Worm (Caenorhabditis elegans) whole organism, L3 larva: ENCODE results near the gene gtf-2H4.

ENCODE experiments used
- R02D3.7 ChIP-seq: fragments of 150-350 bp; optimal IDR thresholded peaks from 2 replicates; lab custom pipeline; 2014; ENCODE audit warnings: missing biosample characterization, missing genetic modification characterization
- ZK546.5 ChIP-seq: sonication (generic microtip); optimal IDR thresholded peaks from 2 replicates; lab custom pipeline; 2017; ENCODE audit warnings: missing biosample characterization, missing genetic modification characterization
- aly-2 ChIP-seq: fragments of 150-350 bp; optimal IDR thresholded peaks from 2 replicates; lab custom pipeline; 2014; ENCODE audit warnings: missing biosample characterization, missing genetic modification characterization
- ama-1 ChIP-seq: fragments of 150-350 bp; optimal IDR thresholded peaks from 2 replicates; lab custom pipeline; 2018
- ceh-16 ChIP-seq: sonication (generic microtip); optimal IDR thresholded peaks from 2 replicates; lab custom pipeline; 2017; ENCODE audit warnings: missing biosample characterization, missing genetic modification characterization
- ceh-28 ChIP-seq: fragments of 150-350 bp; optimal IDR thresholded peaks from 2 replicates; lab custom pipeline; 2014; ENCODE audit warnings: missing biosample characterization, missing genetic modification reagents, missing genetic modification characterization
- ceh-82 ChIP-seq: fragments of 150-350 bp; optimal IDR thresholded peaks from 2 replicates; lab custom pipeline; 2014; ENCODE audit warnings: missing biosample characterization, missing genetic modification characterization
- ceh-9 ChIP-seq: sonication (generic microtip); optimal IDR thresholded peaks from 2 replicates; lab custom pipeline; 2018; ENCODE audit warnings: missing biosample characterization, missing genetic modification characterization
- daf-12 ChIP-seq: fragments of 150-350 bp; optimal IDR thresholded peaks from 2 replicates; lab custom pipeline; 2014; ENCODE audit warnings: missing biosample characterization, missing genetic modification reagents, missing genetic modification characterization
- egl-27 ChIP-seq: sonication (generic microtip); optimal IDR thresholded peaks from 4 replicates; lab custom pipeline; 2017; ENCODE audit warnings: missing biosample characterization, missing genetic modification reagents, missing genetic modification characterization
- egl-5 ChIP-seq: fragments of 150-350 bp; optimal IDR thresholded peaks from 2 replicates; lab custom pipeline; 2017; ENCODE audit warnings: missing biosample characterization, missing genetic modification reagents, missing genetic modification characterization, inconsistent platforms
- elt-1 ChIP-seq: fragments of 150-350 bp; optimal IDR thresholded peaks from 2 replicates; lab custom pipeline; 2014; ENCODE audit warnings: missing biosample characterization, missing genetic modification characterization
- elt-2 ChIP-seq: sonication (generic microtip); optimal IDR thresholded peaks from 2 replicates; lab custom pipeline; 2016; ENCODE audit warnings: missing genetic modification reagents, mild to moderate bottlenecking, missing genetic modification characterization, missing compliant biosample characterization
- elt-3 ChIP-seq, 3 experiments: fragments of 150-350 bp in 1 of 3; sonication (generic microtip) in 2 of 3; optimal IDR thresholded peaks; 2 replicates in 2 of 3; 4 replicates in 1 of 3; lab custom pipeline; 2014 to 2017; ENCODE audit warnings: missing biosample characterization in 3 of 3, missing genetic modification characterization in 3 of 3
- eor-1 ChIP-seq, 2 experiments: fragments of 150-350 bp; optimal IDR thresholded peaks; 2 replicates each; lab custom pipeline; 2014 to 2018; ENCODE audit warnings: missing biosample characterization in 2 of 2, missing genetic modification characterization in 2 of 2
- fkh-10 ChIP-seq: sonication (generic microtip); optimal IDR thresholded peaks from 2 replicates; lab custom pipeline; 2017; ENCODE audit warnings: missing biosample characterization, missing genetic modification reagents, missing genetic modification characterization
- fkh-2 ChIP-seq: fragments of 150-350 bp; optimal IDR thresholded peaks from 2 replicates; lab custom pipeline; 2014; ENCODE audit warnings: missing biosample characterization, missing genetic modification reagents, missing genetic modification characterization
- fos-1 ChIP-seq: fragments of 150-350 bp; optimal IDR thresholded peaks from 2 replicates; lab custom pipeline; 2014; ENCODE audit warnings: missing biosample characterization, missing genetic modification characterization
- hmg-11 ChIP-seq: sonication (generic microtip); optimal IDR thresholded peaks from 2 replicates; lab custom pipeline; 2016; ENCODE audit warnings: missing genetic modification characterization, missing compliant biosample characterization
- jun-1 ChIP-seq: fragments of 150-350 bp; optimal IDR thresholded peaks from 2 replicates; lab custom pipeline; 2014; ENCODE audit warnings: missing biosample characterization, missing genetic modification reagents, missing genetic modification characterization
- lin-15B ChIP-seq: fragments of 150-350 bp; optimal IDR thresholded peaks from 2 replicates; lab custom pipeline; 2014; ENCODE audit warnings: missing biosample characterization, missing genetic modification characterization
- lin-39 ChIP-seq: fragments of 150-350 bp; optimal IDR thresholded peaks from 2 replicates; lab custom pipeline; 2018; ENCODE audit warnings: missing biosample characterization, missing genetic modification reagents, missing genetic modification characterization
- lsy-12 ChIP-seq: sonication (generic microtip); optimal IDR thresholded peaks from 2 replicates; lab custom pipeline; 2016; ENCODE audit warnings: mild to moderate bottlenecking, missing genetic modification characterization, missing compliant biosample characterization
- mdl-1 ChIP-seq: fragments of 150-350 bp; optimal IDR thresholded peaks from 2 replicates; lab custom pipeline; 2014; ENCODE audit warnings: missing biosample characterization, missing genetic modification characterization
- mml-1 ChIP-seq: fragments of 150-350 bp; sonication (generic microtip); optimal IDR thresholded peaks from 3 replicates; lab custom pipeline; 2014; ENCODE audit warnings: missing biosample characterization, missing genetic modification characterization
- nfya-1 ChIP-seq: sonication (generic microtip); optimal IDR thresholded peaks from 2 replicates; lab custom pipeline; 2017; ENCODE audit warnings: missing genetic modification characterization, mild to moderate bottlenecking, missing compliant biosample characterization, antibody characterized with exemption, moderate library complexity; ENCODE audit not compliant: insufficient read depth
- nhr-11 ChIP-seq: fragments of 150-350 bp; optimal IDR thresholded peaks from 2 replicates; lab custom pipeline; 2014; ENCODE audit warnings: missing biosample characterization, missing genetic modification characterization
- nhr-12 ChIP-seq: fragments of 150-350 bp; optimal IDR thresholded peaks from 2 replicates; lab custom pipeline; 2014; ENCODE audit warnings: missing biosample characterization, missing genetic modification characterization
- nhr-23 ChIP-seq: fragments of 150-350 bp; optimal IDR thresholded peaks from 2 replicates; lab custom pipeline; 2014; ENCODE audit warnings: missing biosample characterization, missing genetic modification reagents, missing genetic modification characterization
- nhr-237 ChIP-seq: fragments of 150-350 bp; optimal IDR thresholded peaks from 2 replicates; lab custom pipeline; 2014; ENCODE audit warnings: missing biosample characterization, missing genetic modification characterization
- nhr-25 ChIP-seq: sonication (generic microtip); optimal IDR thresholded peaks from 2 replicates; lab custom pipeline; 2017; ENCODE audit warnings: missing biosample characterization, missing genetic modification characterization
- nhr-28 ChIP-seq: fragments of 150-350 bp; optimal IDR thresholded peaks from 2 replicates; lab custom pipeline; 2014; ENCODE audit warnings: missing biosample characterization, missing genetic modification characterization
- nhr-43 ChIP-seq: sonication (generic microtip); optimal IDR thresholded peaks from 2 replicates; lab custom pipeline; 2016; ENCODE audit warnings: mild to moderate bottlenecking, missing genetic modification characterization, missing compliant biosample characterization; ENCODE audit not compliant: poor library complexity, severe bottlenecking
- nhr-67 ChIP-seq: fragments of 150-350 bp; optimal IDR thresholded peaks from 2 replicates; lab custom pipeline; 2014; ENCODE audit warnings: missing biosample characterization, missing genetic modification characterization
- nhr-76 ChIP-seq: fragments of 150-350 bp; sonication (generic microtip); optimal IDR thresholded peaks from 5 replicates; lab custom pipeline; 2014; ENCODE audit warnings: missing biosample characterization, missing genetic modification characterization
- nhr-77 ChIP-seq: fragments of 150-350 bp; optimal IDR thresholded peaks from 2 replicates; lab custom pipeline; 2014; ENCODE audit warnings: missing biosample characterization, missing genetic modification characterization
- pha-4 ChIP-seq: fragments of 150-350 bp; optimal IDR thresholded peaks from 2 replicates; lab custom pipeline; 2014; ENCODE audit warnings: missing biosample characterization, missing genetic modification reagents, missing genetic modification characterization
- pqm-1 ChIP-seq: fragments of 150-350 bp; optimal IDR thresholded peaks from 2 replicates; lab custom pipeline; 2017; ENCODE audit warnings: missing biosample characterization, missing genetic modification characterization, inconsistent platforms
- sea-2 ChIP-seq: fragments of 150-350 bp; sonication (generic microtip); optimal IDR thresholded peaks from 4 replicates; lab custom pipeline; 2014; ENCODE audit warnings: missing biosample characterization, missing genetic modification reagents, missing genetic modification characterization
- skn-1 ChIP-seq: fragments of 150-350 bp; optimal IDR thresholded peaks from 2 replicates; lab custom pipeline; 2014; ENCODE audit warnings: missing biosample characterization, missing genetic modification characterization
- snpc-4 ChIP-seq: fragments of 150-350 bp; optimal IDR thresholded peaks from 2 replicates; lab custom pipeline; 2014; ENCODE audit warnings: missing biosample characterization, missing genetic modification characterization
- tbx-2 ChIP-seq: sonication (generic microtip); optimal IDR thresholded peaks from 2 replicates; lab custom pipeline; 2016; ENCODE audit warnings: mild to moderate bottlenecking, missing genetic modification characterization, missing compliant biosample characterization
- unc-39 ChIP-seq: sonication (generic microtip); optimal IDR thresholded peaks from 4 replicates; lab custom pipeline; 2017; ENCODE audit warnings: missing biosample characterization, missing genetic modification characterization
- unc-62 ChIP-seq: fragments of 150-350 bp; sonication (generic microtip); optimal IDR thresholded peaks from 4 replicates; lab custom pipeline; 2014; ENCODE audit warnings: missing biosample characterization, missing genetic modification reagents, missing genetic modification characterization
- zag-1 ChIP-seq: fragments of 150-350 bp; optimal IDR thresholded peaks from 2 replicates; lab custom pipeline; 2014; ENCODE audit warnings: missing biosample characterization, missing genetic modification characterization
- ztf-11 ChIP-seq: fragments of 150-350 bp; optimal IDR thresholded peaks from 2 replicates; lab custom pipeline; 2014; ENCODE audit warnings: missing biosample characterization, missing genetic modification characterization
- ztf-4 ChIP-seq: fragments of 150-350 bp; optimal IDR thresholded peaks from 2 replicates; lab custom pipeline; 2014; ENCODE audit warnings: missing biosample characterization, missing genetic modification characterization

Gene gtf-2H4

DNA sequence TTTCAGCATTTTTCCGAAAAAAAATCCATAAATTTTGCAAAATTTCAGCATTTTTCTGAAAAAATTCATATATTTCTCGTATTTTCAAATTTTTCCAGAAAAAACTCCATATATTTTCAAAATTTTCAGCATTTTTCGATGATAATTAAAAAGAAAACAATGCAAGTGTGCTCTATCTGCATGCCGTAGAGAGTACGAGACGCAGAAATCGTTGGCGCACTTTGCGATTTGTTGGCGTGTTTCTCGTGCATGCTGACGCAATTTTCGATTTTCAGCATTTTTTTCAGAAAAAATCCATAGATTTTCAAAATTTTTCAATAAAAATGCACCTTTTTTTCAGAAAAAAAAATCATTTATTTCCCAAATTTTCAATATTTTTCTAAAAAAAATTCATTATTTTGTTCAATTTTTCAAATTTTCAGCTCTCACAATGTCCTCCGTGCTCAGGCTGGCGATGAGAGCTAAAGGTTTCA is 19.4 kb upstream of the gtf-2H4 start, which contains the start of gene Y73F8A.27 (continued):
- TF ChIP-seq hmg-11 (tag; lab: Kevin White, UChicago) (peak; percentile 86), nhr-25 (tag; lab: Kevin White, UChicago) (peak; percentile 87), nfya-1 (tag; lab: Kevin White, UChicago) (peak; percentile 92), mml-1 (tag; lab: Kevin White, UChicago) (no peak), nhr-67 (tag; lab: Kevin White, UChicago) (no peak), ztf-4 (no peak), fkh-2 (peak; percentile 65), snpc-4 (peak; percentile 94), nhr-77 (tag; lab: Kevin White, UChicago) (no peak), tbx-2 (tag; lab: Kevin White, UChicago) (peak; percentile 89), elt-1 (tag; lab: Kevin White, UChicago) (peak; percentile 22), egl-27 (no peak), egl-5 (peak; percentile 55), aly-2 (no peak), mdl-1 (no peak), nhr-237 (tag; lab: Kevin White, UChicago) (no peak), nhr-28 (tag; lab: Kevin White, UChicago) (no peak), lin-39 (tag; lab: Kevin White, UChicago) (peak; percentile 76), fkh-10 (GFP tag; lab: Kevin White, UChicago) (peak; percentile 76), elt-2 (tag; lab: Kevin White, UChicago) (peak; percentile 70), nhr-11 (tag; lab: Kevin White, UChicago) (peak; percentile 70), R02D3.7 (peak; percentile 77), ceh-16 (tag; lab: Kevin White, UChicago) (no peak), nhr-12 (tag; lab: Kevin White, UChicago) (no peak), eor-1 (tag; optimal IDR thresholded peaks at IDR 0.05; lab: Kevin White, UChicago) (peak in 1 of 2 experiments; percentile 64)

DNA sequence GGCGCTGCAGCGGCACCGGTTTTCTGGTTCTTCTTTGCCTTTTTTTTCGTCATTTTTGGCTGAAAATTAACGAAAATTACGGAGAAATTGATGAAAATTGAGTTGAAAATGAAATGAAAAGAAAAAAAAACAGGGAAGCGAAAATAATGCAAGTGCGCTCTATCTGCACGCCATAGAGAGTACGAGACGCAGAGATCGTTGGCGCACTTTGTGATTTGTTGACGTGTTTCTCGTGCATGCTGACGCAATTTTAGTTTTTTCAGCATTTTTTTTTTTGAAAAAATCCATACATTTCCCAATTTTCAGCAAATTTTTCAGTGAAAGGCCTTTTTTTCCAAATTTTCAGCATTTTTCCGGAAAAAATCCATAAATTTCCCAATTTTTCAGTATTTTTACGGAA is 18.4 kb upstream of the gtf-2H4 start, which contains the start of gene ntl-11:
ntl-11 (minus strand) TSS at position 66 of the 400 bp plus-strand sequence.
- peak; percentile 19 for TF ChIP-seq daf-12 (tag; lab: Kevin White, UChicago)
- TF ChIP-seq unc-62, result peak; percentile 34
- peak; percentile 47 for TF ChIP-seq aly-2
- TF ChIP-seq nhr-43, result peak; percentile 97
- TF ChIP-seq elt-1 (tag; lab: Kevin White, UChicago), result peak; percentile 53
- TF ChIP-seq fkh-2, result peak; percentile 60
- TF ChIP-seq ceh-16 (tag; lab: Kevin White, UChicago), result no peak
- peak; percentile 66 for TF ChIP-seq ama-1 (lab: Kevin White, UChicago)
- TF ChIP-seq sea-2, result no peak
- TF ChIP-seq eor-1 (tag; optimal IDR thresholded peaks at IDR 0.05; lab: Kevin White, UChicago), result peak in 1 of 2 experiments; percentile 77
- no peak for TF ChIP-seq mml-1 (tag; lab: Kevin White, UChicago)
- peak; percentile 95 for TF ChIP-seq nfya-1 (tag; lab: Kevin White, UChicago)
- TF ChIP-seq fos-1 (tag; lab: Kevin White, UChicago), result no peak
- TF ChIP-seq pha-4, result peak; percentile 97
- TF ChIP-seq nhr-77 (tag; lab: Kevin White, UChicago), result peak; percentile 92
- peak; percentile 85 for TF ChIP-seq pqm-1 (tag; lab: Kevin White, UChicago)
- peak; percentile 49 for TF ChIP-seq ZK546.5 (tag; lab: Kevin White, UChicago)
- peak; percentile 95 for TF ChIP-seq jun-1 (tag; lab: Kevin White, UChicago)
- TF ChIP-seq elt-3 (tag; optimal IDR thresholded peaks at IDR 0.05; lab: Kevin White, UChicago), result no peak
- TF ChIP-seq R02D3.7, result peak; percentile 87
- peak; percentile 98 for TF ChIP-seq nhr-23
- peak; percentile 36 for TF ChIP-seq nhr-67 (tag; lab: Kevin White, UChicago)
- TF ChIP-seq fkh-10 (GFP tag; lab: Kevin White, UChicago), result peak; percentile 95
- TF ChIP-seq snpc-4, result peak; percentile 91
- peak; percentile 96 for TF ChIP-seq nhr-25 (tag; lab: Kevin White, UChicago)
- TF ChIP-seq ztf-11 (tag; lab: Kevin White, UChicago), result no peak
- TF ChIP-seq lsy-12, result peak; percentile 90
- peak; percentile 72 for TF ChIP-seq lin-39 (tag; lab: Kevin White, UChicago)
- peak; percentile 61 for TF ChIP-seq egl-27
- peak; percentile 99 for TF ChIP-seq lin-15B (tag; lab: Kevin White, UChicago)
- TF ChIP-seq nhr-76 (tag; lab: Kevin White, UChicago), result peak; percentile 74
- peak; percentile 92 for TF ChIP-seq skn-1 (tag; lab: Kevin White, UChicago)
- TF ChIP-seq ztf-4, result peak; percentile 80
- TF ChIP-seq unc-39 (tag; lab: Kevin White, UChicago), result peak; percentile 29
- peak; percentile 95 for TF ChIP-seq nhr-11 (tag; lab: Kevin White, UChicago)
- peak; percentile 74 for TF ChIP-seq elt-2 (tag; lab: Kevin White, UChicago)
- TF ChIP-seq nhr-28 (tag; lab: Kevin White, UChicago), result peak; percentile 50
- TF ChIP-seq nhr-12 (tag; lab: Kevin White, UChicago), result no peak
- no peak for TF ChIP-seq ceh-9 (tag; lab: Kevin White, UChicago)
- TF ChIP-seq ceh-82 (tag; lab: Kevin White, UChicago), result peak; percentile 84
- TF ChIP-seq egl-5, result peak; percentile 89
- peak; percentile 21 for TF ChIP-seq zag-1 (tag; lab: Kevin White, UChicago)
- peak; percentile 95 for TF ChIP-seq tbx-2 (tag; lab: Kevin White, UChicago)
- TF ChIP-seq mdl-1, result no peak
- peak; percentile 87 for TF ChIP-seq hmg-11 (tag; lab: Kevin White, UChicago)
- no peak for TF ChIP-seq nhr-237 (tag; lab: Kevin White, UChicago)
- TF ChIP-seq ceh-28 (tag; lab: Kevin White, UChicago), result peak; percentile 94
